Fruit fly (Drosophila melanogaster): ENCODE results near the gene Tsc1.

Tsc1 gene

dm6 chr3R:24163556-24164022 is 33.5 kb downstream of the Tsc1 start, which contains the start of gene Apc2:
Gene Apc2 (plus strand): TSS chr3R:24163966.
- TF ChIP-seq CG6276 (GFP tag; optimal IDR thresholded peaks at IDR 0.05), result no peak
- TF ChIP-seq OdsH (GFP tag; optimal IDR thresholded peaks at IDR 0.05), result peak; percentile 70
- no peak for TF ChIP-seq CG10669 (GFP tag; optimal IDR thresholded peaks at IDR 0.05)
- TF ChIP-seq acj6 (GFP tag; optimal IDR thresholded peaks at IDR 0.05), result peak; percentile 60
- peak; percentile 70 for TF ChIP-seq eg (GFP tag; IDR thresholded peaks at IDR 0.05)
- peak; percentile 75 for TF ChIP-seq esn (GFP tag; optimal IDR thresholded peaks at IDR 0.05)
- peak; percentile 91 for TF ChIP-seq Eip78C (GFP tag)
- no peak for TF ChIP-seq Sox15 (GFP tag; optimal IDR thresholded peaks at IDR 0.05)
- TF ChIP-seq pdm3 (GFP tag; optimal IDR thresholded peaks at IDR 0.05), result peak; percentile 63
- peak; percentile 56 for TF ChIP-seq cyc (GFP tag; optimal IDR thresholded peaks at IDR 0.05)
- TF ChIP-seq Eip75B (GFP tag; optimal IDR thresholded peaks at IDR 0.05), result peak; percentile 61
- no peak for TF ChIP-seq Eip93F (GFP tag; optimal IDR thresholded peaks at IDR 0.05)
- no peak for TF ChIP-seq CG6808 (GFP tag; optimal IDR thresholded peaks at IDR 0.05)
- TF ChIP-seq salr (GFP tag; optimal IDR thresholded peaks at IDR 0.05), result peak in 1 of 2 experiments; percentile 30
- no peak for TF ChIP-seq CG8119 (GFP tag; IDR thresholded peaks at IDR 0.05)
- TF ChIP-seq CG15336 (GFP tag; IDR thresholded peaks at IDR 0.05), result peak; percentile 56
- TF ChIP-seq Blimp-1 (GFP tag; optimal IDR thresholded peaks at IDR 0.05), result no peak
- TF ChIP-seq dac (GFP tag; optimal IDR thresholded peaks at IDR 0.05), result no peak
- TF ChIP-seq ss (GFP tag; optimal IDR thresholded peaks at IDR 0.05), result peak in 1 of 2 experiments; percentile 13
- peak; percentile 70 for TF ChIP-seq Sox14 (GFP tag; optimal IDR thresholded peaks at IDR 0.05)
- peak; percentile 71 for TF ChIP-seq CG6163 (GFP tag; IDR thresholded peaks at IDR 0.05)
- no peak for TF ChIP-seq CG4318 (GFP tag; optimal IDR thresholded peaks at IDR 0.05)
- TF ChIP-seq Ets96B (tag; optimal IDR thresholded peaks at IDR 0.05), result peak; percentile 56
- TF ChIP-seq fd85E (GFP tag; optimal IDR thresholded peaks at IDR 0.05), result no peak
- no peak for TF ChIP-seq CG11762 (GFP tag; optimal IDR thresholded peaks at IDR 0.05; ENCODE audit: insufficient read depth)
- TF ChIP-seq vri (GFP tag; optimal IDR thresholded peaks at IDR 0.05), result peak; percentile 80
- TF ChIP-seq CG10631 (GFP tag; optimal IDR thresholded peaks at IDR 0.05), result peak; percentile 69
- TF ChIP-seq CG3919 (GFP tag; optimal IDR thresholded peaks at IDR 0.05), result peak; percentile 58
- TF ChIP-seq Ets21C (GFP tag; optimal IDR thresholded peaks at IDR 0.05), result no peak
- peak; percentile 37 for TF ChIP-seq CG8632 (GFP tag; optimal IDR thresholded peaks at IDR 0.05)
- TF ChIP-seq CG11294 (GFP tag; IDR thresholded peaks at IDR 0.05), result no peak
- no peak for TF ChIP-seq Hr38 (GFP tag; optimal IDR thresholded peaks at IDR 0.05)
- TF ChIP-seq CG3032 (tag; optimal IDR thresholded peaks at IDR 0.05), result peak; percentile 64
- peak; percentile 52 for TF ChIP-seq net (GFP tag; optimal IDR thresholded peaks at IDR 0.05)
- no peak for TF ChIP-seq CG1621 (tag; optimal IDR thresholded peaks at IDR 0.05)
- TF ChIP-seq CG32006 (GFP tag; optimal IDR thresholded peaks at IDR 0.05), result peak; percentile 69
- TF ChIP-seq CG6854 (GFP tag; optimal IDR thresholded peaks at IDR 0.05), result no peak
- no peak for TF ChIP-seq svp (GFP tag)
- peak; percentile 42 for TF ChIP-seq CG31627 (GFP tag; optimal IDR thresholded peaks at IDR 0.05)
- TF ChIP-seq spab (GFP tag; optimal IDR thresholded peaks at IDR 0.05), result no peak
- no peak for TF ChIP-seq fd59A (GFP tag; optimal IDR thresholded peaks at IDR 0.05)
- TF ChIP-seq dsx (GFP tag; optimal IDR thresholded peaks at IDR 0.05; ENCODE audit: poor library complexity, severe bottlenecking), result peak; percentile 56
- TF ChIP-seq CG34406 (GFP tag; optimal IDR thresholded peaks at IDR 0.05), result peak; percentile 57
- no peak for TF ChIP-seq Sox102F (GFP tag; optimal IDR thresholded peaks at IDR 0.05)
- no peak for TF ChIP-seq Smox (GFP tag; optimal IDR thresholded peaks at IDR 0.05)
- TF ChIP-seq Met (GFP tag; optimal IDR thresholded peaks at IDR 0.05), result no peak
- TF ChIP-seq lz (GFP tag; optimal IDR thresholded peaks at IDR 0.05), result peak; percentile 76
- peak; percentile 45; the same call in 1 of the 2 replicates for TF ChIP-seq Gug (GFP tag; IDR thresholded peaks at IDR 0.05)
- peak; percentile 62 for TF ChIP-seq achi (GFP tag; optimal IDR thresholded peaks at IDR 0.05)
- TF ChIP-seq topi (GFP tag; optimal IDR thresholded peaks at IDR 0.05), result peak; percentile 60
- TF ChIP-seq CG11902 (GFP tag; optimal IDR thresholded peaks at IDR 0.05), result peak; percentile 32
- peak; percentile 49 for TF ChIP-seq CG6792 (GFP tag; optimal IDR thresholded peaks at IDR 0.05)

Measured in whole organism, prepupa.